Worm (Caenorhabditis elegans) whole organism, mixed stage, embryonic: ENCODE measurements around the gene C33H5.1.

Source experiments
- bed-3 ChIP-seq: fragments of 200-800 bp; sonication (Bioruptor generic); optimal IDR thresholded peaks from 3 replicates; lab custom pipeline; 2018; ENCODE audit warnings: mild to moderate bottlenecking, missing genetic modification characterization, moderate library complexity, missing compliant biosample characterization
- blmp-1 ChIP-seq: fragments of 150-350 bp; optimal IDR thresholded peaks from 2 replicates; lab custom pipeline; 2014; ENCODE audit warnings: missing biosample characterization, missing genetic modification characterization
- ces-1 ChIP-seq: fragments of 150-350 bp; optimal IDR thresholded peaks from 2 replicates; lab custom pipeline; 2014; ENCODE audit warnings: missing biosample characterization, missing genetic modification reagents, missing genetic modification characterization
- elt-3 ChIP-seq: fragments of 150-350 bp; optimal IDR thresholded peaks from 2 replicates; lab custom pipeline; 2014; ENCODE audit warnings: missing biosample characterization, missing genetic modification characterization
- ham-2 ChIP-seq: fragments of 200-800 bp; sonication (Bioruptor generic); optimal IDR thresholded peaks from 2 replicates; lab custom pipeline; 2018; ENCODE audit warnings: mild to moderate bottlenecking, missing genetic modification characterization, missing compliant biosample characterization
- lin-13 ChIP-seq: fragments of 150-350 bp; optimal IDR thresholded peaks from 2 replicates; lab custom pipeline; 2014; ENCODE audit warnings: missing biosample characterization, missing genetic modification characterization
- lsy-2 ChIP-seq: fragments of 150-350 bp; optimal IDR thresholded peaks from 2 replicates; lab custom pipeline; 2014; ENCODE audit warnings: missing biosample characterization, missing genetic modification characterization
- mab-5 ChIP-seq: fragments of 150-350 bp; optimal IDR thresholded peaks from 2 replicates; lab custom pipeline; 2014; ENCODE audit warnings: missing biosample characterization, missing genetic modification characterization
- nhr-12 ChIP-seq: fragments of 150-350 bp; optimal IDR thresholded peaks from 2 replicates; lab custom pipeline; 2014; ENCODE audit warnings: missing biosample characterization, missing genetic modification characterization
- nhr-28 ChIP-seq: fragments of 150-350 bp; optimal IDR thresholded peaks from 2 replicates; lab custom pipeline; 2014; ENCODE audit warnings: missing biosample characterization, missing genetic modification characterization
- pha-4 ChIP-seq: fragments of 150-350 bp; optimal IDR thresholded peaks from 2 replicates; lab custom pipeline; 2018; ENCODE audit warnings: missing biosample characterization, missing genetic modification reagents, missing genetic modification characterization
- unc-62 ChIP-seq: fragments of 150-350 bp; optimal IDR thresholded peaks from 2 replicates; lab custom pipeline; 2014; ENCODE audit warnings: missing biosample characterization, missing genetic modification reagents, missing genetic modification characterization
- ztf-11 ChIP-seq: fragments of 150-350 bp; optimal IDR thresholded peaks from 2 replicates; lab custom pipeline; 2014; ENCODE audit warnings: missing biosample characterization, missing genetic modification characterization

DNA sequence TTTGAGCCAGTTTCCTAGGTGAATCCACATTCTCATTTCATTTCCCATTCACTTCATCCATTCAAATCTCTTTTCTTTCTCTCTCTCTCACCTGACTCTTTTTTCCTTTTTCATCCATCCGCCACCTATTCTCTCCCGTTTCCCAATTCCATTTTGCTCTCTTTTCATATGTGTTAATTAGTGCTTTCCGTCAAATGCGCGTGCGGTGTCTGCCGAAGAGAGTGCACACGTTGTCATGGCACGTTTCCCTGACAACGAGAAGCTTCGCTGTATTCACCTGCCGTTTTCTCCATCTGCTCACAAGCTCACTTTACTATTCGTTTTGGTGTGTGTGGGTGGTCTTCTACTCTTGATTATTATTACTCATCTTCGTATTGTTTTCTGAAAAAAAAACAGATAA lies 31.2 kb downstream of the C33H5.1 start:
- TF ChIP-seq nhr-28 (tag; lab: Kevin White, UChicago) = no peak
- TF ChIP-seq ham-2 = no peak
- no peak for TF ChIP-seq blmp-1 (tag; lab: Kevin White, UChicago)
- no peak for TF ChIP-seq elt-3 (tag; lab: Kevin White, UChicago)
- no peak for TF ChIP-seq lsy-2 (tag; lab: Kevin White, UChicago)
- TF ChIP-seq ztf-11 = no peak
- TF ChIP-seq lin-13 = no peak
- TF ChIP-seq pha-4 (tag; lab: Kevin White, UChicago) = no peak
- no peak for TF ChIP-seq ces-1 (GFP tag; lab: Kevin White, UChicago)
- TF ChIP-seq unc-62 (GFP tag; lab: Kevin White, UChicago) = no peak
- TF ChIP-seq nhr-12 = no peak
- TF ChIP-seq bed-3 (GFP tag; lab: Kevin White, UChicago) = no peak
- TF ChIP-seq mab-5 (tag; lab: Kevin White, UChicago) = no peak
